Worm (Caenorhabditis elegans) whole organism, L2 larva: Measurements from ENCODE around the gene snb-6.

Experiments
- dmd-4 ChIP-seq: sonication (generic microtip); optimal IDR thresholded peaks from 2 replicates; lab custom pipeline; 2017; ENCODE audit warnings: missing biosample characterization, missing genetic modification characterization
- egl-27 ChIP-seq: sonication (generic microtip); optimal IDR thresholded peaks from 3 replicates; lab custom pipeline; 2017; ENCODE audit warnings: missing biosample characterization, missing genetic modification reagents, missing genetic modification characterization
- lsy-2 ChIP-seq, 2 experiments: fragments of 150-350 bp in 1 of 2; sonication (generic microtip) in 1 of 2; optimal IDR thresholded peaks; 2 replicates each; lab custom pipeline; 2014 to 2017; ENCODE audit warnings: missing biosample characterization in 2 of 2, missing genetic modification characterization in 2 of 2
- nhr-12 ChIP-seq: fragments of 150-350 bp; optimal IDR thresholded peaks from 2 replicates; lab custom pipeline; 2014; ENCODE audit warnings: missing biosample characterization, missing genetic modification characterization
- nhr-23 ChIP-seq: fragments of 150-350 bp; optimal IDR thresholded peaks from 2 replicates; lab custom pipeline; 2014; ENCODE audit warnings: missing biosample characterization, missing genetic modification reagents, missing genetic modification characterization
- nhr-237 ChIP-seq: fragments of 150-350 bp; optimal IDR thresholded peaks from 2 replicates; lab custom pipeline; 2014; ENCODE audit warnings: missing biosample characterization, missing genetic modification characterization
- skn-1 ChIP-seq: sonication (generic microtip); optimal IDR thresholded peaks from 2 replicates; lab custom pipeline; 2017; ENCODE audit warnings: missing biosample characterization, missing genetic modification characterization

ce11 chrII:8859596-8859995, at the start of gene snb-6:
- no peak for TF ChIP-seq nhr-237 (tag; lab: Kevin White, UChicago)
- TF ChIP-seq egl-27, result no peak
- TF ChIP-seq dmd-4, result no peak
- TF ChIP-seq skn-1 (tag; lab: Kevin White, UChicago), result no peak
- TF ChIP-seq nhr-23 (tag; lab: Kevin White, UChicago), result no peak
- no peak for TF ChIP-seq lsy-2 (tag; optimal IDR thresholded peaks at IDR 0.05; lab: Kevin White, UChicago)
- no peak for TF ChIP-seq nhr-12 (tag; lab: Kevin White, UChicago)
